Worm (Caenorhabditis elegans): ENCODE measurements around the gene T22B7.8.

ce11 chrX:5680125-5680524 is 48.4 kb downstream of the T22B7.8 start, which contains the start of gene set-19:
- no peak for TF ChIP-seq ets-4 (GFP tag; optimal IDR thresholded peaks at IDR 0.05)
- no peak for TF ChIP-seq pha-4 (tag; optimal IDR thresholded peaks at IDR 0.05)
- TF ChIP-seq lag-1 (GFP tag; IDR thresholded peaks at IDR 0.05), result no peak
- no peak for TF ChIP-seq snpc-4 (GFP tag; optimal IDR thresholded peaks at IDR 0.05)
- no peak for TF ChIP-seq snpc-4 (tag; optimal IDR thresholded peaks at IDR 0.05)
- no peak for TF ChIP-seq Y56A3A.18 (GFP tag; IDR thresholded peaks at IDR 0.05)
- no peak for TF ChIP-seq dpl-1 (GFP tag; optimal IDR thresholded peaks at IDR 0.05)
- no peak for TF ChIP-seq Y53F4B.3 (GFP tag; IDR thresholded peaks at IDR 0.05)
- TF ChIP-seq sea-2 (GFP tag; IDR thresholded peaks at IDR 0.05), result no peak
- no peak for TF ChIP-seq chd-7 (tag; optimal IDR thresholded peaks at IDR 0.05)
- TF ChIP-seq madf-10 (tag; optimal IDR thresholded peaks at IDR 0.05), result no peak
- TF ChIP-seq attf-6 (GFP tag; IDR thresholded peaks at IDR 0.05), result no peak
- TF ChIP-seq ama-1 (optimal IDR thresholded peaks at IDR 0.05), result no peak
- no peak for TF ChIP-seq ama-1 (GFP tag; optimal IDR thresholded peaks at IDR 0.05)
- no peak for TF ChIP-seq nfya-1 (tag; optimal IDR thresholded peaks at IDR 0.05; ENCODE audit: borderline replicate concordance, insufficient read depth)
- TF ChIP-seq nhr-120 (GFP tag; IDR thresholded peaks at IDR 0.05), result no peak
